Worm (Caenorhabditis elegans): ENCODE measurements around the gene Y39A3A.4.

DNA sequence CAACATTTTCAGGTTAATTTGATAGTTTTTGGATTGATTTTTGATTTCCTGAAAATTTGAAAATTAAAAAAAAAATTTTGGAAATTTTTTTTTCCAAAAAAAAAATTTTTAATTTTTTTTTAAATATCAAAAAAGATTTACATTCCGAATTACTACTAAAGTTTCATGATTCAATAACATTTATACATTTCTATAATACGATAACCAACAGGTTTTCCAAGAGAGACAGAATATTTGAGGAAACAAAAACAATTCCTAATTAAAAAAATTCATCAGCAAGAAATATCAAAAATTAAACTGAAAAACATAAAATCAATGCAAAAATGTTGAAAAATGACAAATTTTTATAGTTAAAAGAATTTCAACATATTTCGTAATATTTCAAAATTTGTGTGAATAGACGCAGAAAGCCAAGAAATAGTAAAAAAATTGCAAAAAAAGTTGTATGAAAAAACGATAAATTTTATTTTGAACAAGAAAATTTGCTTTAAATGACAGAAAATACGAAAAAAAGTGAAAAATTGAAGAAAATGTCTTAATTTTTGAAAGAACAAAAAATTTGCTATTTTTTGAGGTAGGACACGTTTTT, at the start of gene Y39A3A.4:
- no peak for TF ChIP-seq tab-1 (GFP tag; IDR thresholded peaks at IDR 0.05)
- TF ChIP-seq klf-2 (GFP tag; conservative IDR thresholded peaks at IDR 0.05) = no peak
- TF ChIP-seq cog-1 (tag; optimal IDR thresholded peaks at IDR 0.05) = no peak
- TF ChIP-seq ztf-29 (GFP tag; IDR thresholded peaks at IDR 0.05) = no peak
- TF ChIP-seq med-1 (GFP tag; optimal IDR thresholded peaks at IDR 0.05; ENCODE audit: insufficient read depth) = no peak
